Worm (Caenorhabditis elegans): ENCODE results near the gene sre-51.

DNA sequence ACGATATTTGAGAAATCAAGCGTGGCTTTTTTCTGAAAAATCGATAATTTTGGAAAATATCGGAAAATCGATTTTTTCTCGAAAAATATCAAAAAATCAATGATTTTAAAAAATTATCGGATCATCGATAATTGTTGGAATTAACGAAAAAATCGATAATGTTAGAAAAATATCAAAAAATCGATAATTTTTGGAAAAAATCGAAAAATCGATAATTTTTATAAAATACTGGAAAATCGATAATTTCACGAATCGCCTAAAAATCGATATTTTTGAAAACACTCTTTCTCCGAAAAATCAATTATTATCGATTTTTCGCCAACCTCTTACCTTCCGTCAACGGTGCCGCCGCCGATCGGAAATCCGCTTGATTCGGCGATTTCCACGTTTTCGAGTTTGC, 10.4 kb upstream of the sre-51 start:
- TF ChIP-seq cebp-1 (GFP tag; IDR thresholded peaks at IDR 0.05) (no peak), cebp-1 (tag; optimal IDR thresholded peaks at IDR 0.05) (no peak), nhr-90 (tag; optimal IDR thresholded peaks at IDR 0.05) (no peak)

All from whole organism, young adult.